Fruit fly (Drosophila melanogaster): ENCODE measurements around the gene CG6638.
A peak's percentile ranks its signal among the peaks of the same experiment; 100 is the strongest.

CG6638 gene

dm6 chr3L:8578470-8578869 is 2.6 kb upstream of the CG6638 start:
- TF ChIP-seq fru (GFP tag; optimal IDR thresholded peaks at IDR 0.05) (no peak), GATAd (GFP tag; optimal IDR thresholded peaks at IDR 0.05) (no peak), Myc (optimal IDR thresholded peaks at IDR 0.05) (no peak), h (GFP tag; optimal IDR thresholded peaks at IDR 0.05) (peak; percentile 22), Hnf4 (GFP tag; optimal IDR thresholded peaks at IDR 0.05) (no peak), psq (GFP tag; optimal IDR thresholded peaks at IDR 0.05) (no peak), CrebA (GFP tag; optimal IDR thresholded peaks at IDR 0.05; ENCODE audit: borderline replicate concordance) (no peak)

dm6 chr3L:8560637-8561036 is 15.2 kb downstream of the CG6638 start:
- TF ChIP-seq Hr78 (GFP tag; optimal IDR thresholded peaks at IDR 0.05) = no peak
- TF ChIP-seq Hnf4 (GFP tag; optimal IDR thresholded peaks at IDR 0.05) = no peak
- no peak for TF ChIP-seq br (GFP tag; optimal IDR thresholded peaks at IDR 0.05)
- no peak for TF ChIP-seq CG32264 (GFP tag; optimal IDR thresholded peaks at IDR 0.05)
- no peak for TF ChIP-seq ey (GFP tag; optimal IDR thresholded peaks at IDR 0.05)
- TF ChIP-seq OdsH (GFP tag; optimal IDR thresholded peaks at IDR 0.05) = no peak
- no peak for TF ChIP-seq pan (optimal IDR thresholded peaks at IDR 0.05)
- no peak for TF ChIP-seq psq (GFP tag; optimal IDR thresholded peaks at IDR 0.05)
- TF ChIP-seq dsf (GFP tag; optimal IDR thresholded peaks at IDR 0.05; ENCODE audit: borderline replicate concordance) = no peak
- no peak for TF ChIP-seq CG9705 (GFP tag; optimal IDR thresholded peaks at IDR 0.05)
- no peak for TF ChIP-seq GATAd (GFP tag; optimal IDR thresholded peaks at IDR 0.05)
- no peak for TF ChIP-seq foxo (GFP tag; optimal IDR thresholded peaks at IDR 0.05)
- TF ChIP-seq Vsx2 (GFP tag; optimal IDR thresholded peaks at IDR 0.05; ENCODE audit: partially characterized antibody) = no peak
- no peak for TF ChIP-seq Dfd (GFP tag; optimal IDR thresholded peaks at IDR 0.05)
- no peak for TF ChIP-seq HLH106 (tag; optimal IDR thresholded peaks at IDR 0.05)
- TF ChIP-seq dl (GFP tag; optimal IDR thresholded peaks at IDR 0.05; ENCODE audit: insufficient read depth in 1 of 2, partially characterized antibody in 2 of 2) = no peak

dm6 chr3L:8559754-8560328 is 16.0 kb downstream of the CG6638 start:
- TF ChIP-seq brk (GFP tag; optimal IDR thresholded peaks at IDR 0.05) (no peak), Jra (GFP tag; optimal IDR thresholded peaks at IDR 0.05) (no peak), Dif (GFP tag; optimal IDR thresholded peaks at IDR 0.05; ENCODE audit: partially characterized antibody) (peak; percentile 31), Dfd (GFP tag; optimal IDR thresholded peaks at IDR 0.05) (no peak), Hr78 (GFP tag; optimal IDR thresholded peaks at IDR 0.05) (no peak), lola (GFP tag; optimal IDR thresholded peaks at IDR 0.05) (no peak), rgr (GFP tag; optimal IDR thresholded peaks at IDR 0.05) (no peak), dl (GFP tag; optimal IDR thresholded peaks at IDR 0.05; ENCODE audit: insufficient read depth in 1 of 2, partially characterized antibody in 2 of 2) (peak in 1 of 2 experiments; percentile 12), Abd-B (GFP tag; optimal IDR thresholded peaks at IDR 0.05) (no peak), sage (GFP tag; optimal IDR thresholded peaks at IDR 0.05) (no peak), woc (GFP tag; optimal IDR thresholded peaks at IDR 0.05) (no peak), Vsx2 (GFP tag; optimal IDR thresholded peaks at IDR 0.05; ENCODE audit: partially characterized antibody) (peak; percentile 81), foxo (GFP tag; optimal IDR thresholded peaks at IDR 0.05) (no peak), br (GFP tag; optimal IDR thresholded peaks at IDR 0.05) (no peak)

- TF ChIP-seq CrebA (GFP tag; optimal IDR thresholded peaks at IDR 0.05; ENCODE audit: borderline replicate concordance) (no peak), br (GFP tag; optimal IDR thresholded peaks at IDR 0.05) (no peak)
These were observed 18.9 kb downstream of the CG6638 start for dm6 chr3L:8557018-8557417.

- TF ChIP-seq Dif (GFP tag; optimal IDR thresholded peaks at IDR 0.05; ENCODE audit: partially characterized antibody) (no peak), Abd-B (GFP tag; optimal IDR thresholded peaks at IDR 0.05) (no peak), rgr (GFP tag; optimal IDR thresholded peaks at IDR 0.05) (no peak), Hr83 (GFP tag; optimal IDR thresholded peaks at IDR 0.05; ENCODE audit: poor library complexity, severe bottlenecking) (no peak), foxo (GFP tag; optimal IDR thresholded peaks at IDR 0.05) (no peak), Dfd (GFP tag; optimal IDR thresholded peaks at IDR 0.05) (no peak), woc (GFP tag; optimal IDR thresholded peaks at IDR 0.05) (no peak), N (GFP tag; optimal IDR thresholded peaks at IDR 0.05) (no peak), lola (GFP tag; optimal IDR thresholded peaks at IDR 0.05) (no peak), Vsx2 (GFP tag; optimal IDR thresholded peaks at IDR 0.05; ENCODE audit: partially characterized antibody) (no peak), ey (GFP tag; optimal IDR thresholded peaks at IDR 0.05) (no peak), psq (GFP tag; optimal IDR thresholded peaks at IDR 0.05) (no peak), CrebA (GFP tag; optimal IDR thresholded peaks at IDR 0.05; ENCODE audit: borderline replicate concordance) (no peak), OdsH (GFP tag; optimal IDR thresholded peaks at IDR 0.05) (no peak)
These were observed 21.7 kb downstream of the CG6638 start for dm6 chr3L:8554024-8554642.

All from whole organism, wandering third instar larva.